Fruit fly (Drosophila melanogaster) whole organism, adult: ENCODE data around the gene Nedd8.

Source experiments
- CG12768 ChIP-seq: fragments of 200-800 bp; sonication (Bioruptor generic); optimal IDR thresholded peaks from 2 replicates; lab custom pipeline; 2017; ENCODE audit warnings: missing biosample characterization, missing genetic modification characterization, mild to moderate bottlenecking, moderate library complexity, missing genetic modification reagents
- CG1620 ChIP-seq: fragments of 200-800 bp; sonication (Bioruptor generic); optimal IDR thresholded peaks from 2 replicates; lab custom pipeline; 2016; ENCODE audit warnings: missing biosample characterization, missing genetic modification characterization
- CG33017 ChIP-seq: fragments of 200-800 bp; sonication (Bioruptor generic); optimal IDR thresholded peaks from 2 replicates; lab custom pipeline; 2018; ENCODE audit warnings: missing biosample characterization, mild to moderate bottlenecking, missing genetic modification characterization, moderate library complexity
- CG7101 ChIP-seq: fragments of 200-800 bp; sonication (Bioruptor generic); optimal IDR thresholded peaks from 2 replicates; lab custom pipeline; 2018; ENCODE audit warnings: missing biosample characterization, mild to moderate bottlenecking, missing genetic modification characterization, moderate library complexity
- Clk ChIP-seq: fragments of 200-800 bp; sonication (Bioruptor generic); optimal IDR thresholded peaks from 2 replicates; lab custom pipeline; 2017; ENCODE audit warnings: missing biosample characterization, missing genetic modification characterization
- Crg-1 ChIP-seq: fragments of 200-800 bp; sonication (Bioruptor generic); optimal IDR thresholded peaks from 2 replicates; lab custom pipeline; 2016; ENCODE audit warnings: missing biosample characterization, missing genetic modification characterization
- Hr96 ChIP-seq: fragments of 200-800 bp; sonication (Bioruptor generic); optimal IDR thresholded peaks from 2 replicates; lab custom pipeline; 2016; ENCODE audit warnings: missing biosample characterization, missing genetic modification characterization
- bab1 ChIP-seq: fragments of 200-800 bp; sonication (Bioruptor generic); optimal IDR thresholded peaks from 3 replicates; lab custom pipeline; 2019; ENCODE audit warnings: missing biosample characterization, mild to moderate bottlenecking, missing genetic modification characterization, moderate library complexity
- cic ChIP-seq: fragments of 200-800 bp; sonication (Bioruptor generic); optimal IDR thresholded peaks from 2 replicates; lab custom pipeline; 2017; ENCODE audit warnings: missing biosample characterization, mild to moderate bottlenecking, missing genetic modification characterization, moderate library complexity
- cnc ChIP-seq, 2 experiments: fragments of >200 bp; optimal IDR thresholded peaks; 2 replicates each; lab custom pipeline; 2017
- kay ChIP-seq: fragments of 200-800 bp; sonication (Bioruptor generic); peaks from one replicate; lab custom pipeline; 2016; ENCODE audit warnings: missing biosample characterization, missing genetic modification characterization, borderline replicate concordance
- ovo ChIP-seq: fragments of 200-800 bp; sonication (Bioruptor generic); optimal IDR thresholded peaks from 2 replicates; lab custom pipeline; 2016; ENCODE audit warnings: missing biosample characterization, missing genetic modification characterization
- tj ChIP-seq: fragments of 200-800 bp; sonication (Bioruptor generic); optimal IDR thresholded peaks from 3 replicates; lab custom pipeline; 2017; ENCODE audit warnings: missing biosample characterization, mild to moderate bottlenecking, missing genetic modification characterization, moderate library complexity
- toe ChIP-seq: fragments of 200-800 bp; sonication (Bioruptor generic); optimal IDR thresholded peaks from 2 replicates; lab custom pipeline; 2016; ENCODE audit warnings: missing biosample characterization, missing genetic modification characterization

DNA sequence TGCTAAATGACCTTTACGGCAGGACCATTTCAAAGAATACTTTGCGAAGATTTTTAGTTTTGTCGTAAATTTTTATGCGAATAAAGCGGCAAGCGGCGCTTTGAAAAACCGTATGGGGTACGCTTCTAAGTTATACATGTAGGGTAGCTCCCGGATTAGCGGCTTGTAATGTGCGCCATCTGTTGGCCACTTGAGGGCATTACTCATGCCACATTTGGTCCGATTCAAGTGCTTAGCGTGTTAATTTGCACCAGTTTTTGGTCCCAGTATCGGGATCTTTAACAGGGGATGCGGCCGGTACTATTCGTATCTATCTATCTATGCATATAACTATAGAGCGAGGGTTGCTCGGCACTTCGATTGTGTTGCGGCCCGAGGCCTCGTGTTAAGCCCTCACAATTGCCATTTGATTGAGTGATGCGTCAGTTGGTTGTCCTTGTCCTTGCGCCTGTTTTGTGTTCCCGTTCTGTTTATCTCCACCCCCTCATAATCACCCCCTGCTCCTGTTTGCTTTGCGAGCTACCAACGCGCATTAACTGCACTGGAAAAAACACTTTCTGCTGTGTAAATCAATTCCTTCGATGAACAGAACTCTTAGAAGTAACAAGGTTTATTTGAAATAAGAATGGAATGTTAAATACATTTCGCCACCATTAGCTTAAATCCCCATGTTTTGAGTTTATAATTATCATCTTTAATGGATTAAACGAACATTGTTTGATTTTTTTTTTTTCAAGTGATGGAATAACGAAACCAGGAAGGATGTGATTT, 21.1 kb downstream of the Nedd8 start:
- TF ChIP-seq cnc (optimal IDR thresholded peaks at IDR 0.05; lab: Kevin White, UChicago) = no peak
- no peak for TF ChIP-seq Hr96
- TF ChIP-seq CG1620 (GFP tag; lab: Kevin White, UChicago) = no peak
- TF ChIP-seq CG33017 (tag; lab: Kevin White, UChicago) = no peak
- no peak for TF ChIP-seq CG12768 (GFP tag; lab: Kevin White, UChicago)
- no peak for TF ChIP-seq tj (GFP tag; lab: Kevin White, UChicago)
- TF ChIP-seq Clk (GFP tag; lab: Kevin White, UChicago) = no peak
- no peak for TF ChIP-seq cic (GFP tag; lab: Kevin White, UChicago)
- no peak for TF ChIP-seq toe (GFP tag; lab: Kevin White, UChicago)
- no peak for TF ChIP-seq ovo
- no peak for TF ChIP-seq bab1 (GFP tag; lab: Kevin White, UChicago)
- no peak for TF ChIP-seq kay (GFP tag; lab: Kevin White, UChicago)
- no peak for TF ChIP-seq CG7101
- TF ChIP-seq Crg-1 (GFP tag; lab: Kevin White, UChicago) = no peak
